Worm (Caenorhabditis elegans) whole organism, midembryonic: ENCODE data around the gene appg-1.

Experiments used
- T22C8.4 ChIP-seq: fragments of 200-800 bp; sonication (Bioruptor generic); IDR thresholded peaks from 2 replicates; pipeline ENCODE4 v1.3.6; 2022; ENCODE audit warnings: missing genetic modification characterization, missing compliant biosample characterization
- cog-1 ChIP-seq: sonication (generic microtip); optimal IDR thresholded peaks from 2 replicates; lab custom pipeline; 2016; ENCODE audit warnings: missing genetic modification characterization, missing compliant biosample characterization
- flt-1 ChIP-seq: fragments of 200-800 bp; sonication (Bioruptor generic); IDR thresholded peaks from 2 replicates; pipeline ENCODE4 v1.3.6; 2022; ENCODE audit warnings: missing genetic modification characterization, missing compliant biosample characterization
- klf-2 ChIP-seq: fragments of 200-800 bp; sonication (Bioruptor generic); conservative IDR thresholded peaks from 2 replicates; pipeline ENCODE4 v1.3.6; 2022; ENCODE audit warnings: missing genetic modification reagents, missing genetic modification characterization, missing compliant biosample characterization

- TF ChIP-seq flt-1 (no peak), T22C8.4 (GFP tag; lab: Robert Waterston, UW) (no peak), cog-1 (tag; lab: Kevin White, UChicago) (no peak), klf-2 (no peak)
These were observed 31.6 kb upstream of the appg-1 start for ce11 chrII:10294262-10294661.
